Worm (Caenorhabditis elegans) whole organism, midembryonic: ENCODE data around the gene srz-82.

Experiments
- T22C8.4 ChIP-seq: fragments of 200-800 bp; sonication (Bioruptor generic); IDR thresholded peaks from 2 replicates; pipeline ENCODE4 v1.3.6; 2022; ENCODE audit warnings: missing genetic modification characterization, missing compliant biosample characterization
- cog-1 ChIP-seq: sonication (generic microtip); optimal IDR thresholded peaks from 2 replicates; lab custom pipeline; 2016; ENCODE audit warnings: missing genetic modification characterization, missing compliant biosample characterization
- flt-1 ChIP-seq: fragments of 200-800 bp; sonication (Bioruptor generic); IDR thresholded peaks from 2 replicates; pipeline ENCODE4 v1.3.6; 2022; ENCODE audit warnings: missing genetic modification characterization, missing compliant biosample characterization
- klf-2 ChIP-seq: fragments of 200-800 bp; sonication (Bioruptor generic); conservative IDR thresholded peaks from 2 replicates; pipeline ENCODE4 v1.3.6; 2022; ENCODE audit warnings: missing genetic modification reagents, missing genetic modification characterization, missing compliant biosample characterization
- med-1 ChIP-seq: sonication (generic microtip); optimal IDR thresholded peaks from 2 replicates; lab custom pipeline; 2017; ENCODE audit warnings: missing genetic modification characterization, mild to moderate bottlenecking, missing compliant biosample characterization, antibody characterized with exemption, missing genetic modification reagents; ENCODE audit not compliant: insufficient read depth
- ref-1 ChIP-seq: fragments of 200-800 bp; sonication (Bioruptor generic); conservative IDR thresholded peaks from 2 replicates; pipeline ENCODE4 v1.3.6; 2022; ENCODE audit warnings: missing genetic modification reagents, missing genetic modification characterization, missing compliant biosample characterization
- ztf-23 ChIP-seq: fragments of 200-800 bp; sonication (Bioruptor generic); IDR thresholded peaks from 2 replicates; pipeline ENCODE4 v1.3.6; 2022; ENCODE audit warnings: missing genetic modification reagents, missing genetic modification characterization, missing compliant biosample characterization

DNA sequence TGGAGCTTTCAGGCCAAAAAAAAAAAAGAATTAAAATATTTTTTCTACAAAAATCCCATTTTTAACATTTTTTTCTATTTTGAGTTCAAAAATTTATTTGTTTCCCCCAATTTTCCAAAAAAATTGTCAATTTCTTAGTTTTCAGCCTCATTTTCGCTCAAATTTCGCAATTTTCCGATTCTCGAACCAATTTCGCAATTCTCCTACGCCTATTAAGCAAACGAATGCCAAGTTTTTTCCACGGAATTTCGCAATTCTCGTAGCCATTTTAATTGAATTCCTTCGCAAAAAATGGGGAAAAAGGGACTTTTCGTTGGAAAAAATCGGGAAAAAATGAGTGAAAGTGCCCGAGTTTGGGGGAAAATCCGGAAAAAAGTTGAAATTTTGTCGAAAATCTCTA lies 37.7 kb downstream of the srz-82 start:
- TF ChIP-seq flt-1 (GFP tag; lab: Robert Waterston, UW) (no peak), med-1 (GFP tag; lab: Kevin White, UChicago) (no peak), klf-2 (no peak), ztf-23 (GFP tag; lab: Robert Waterston, UW) (no peak), cog-1 (tag; lab: Kevin White, UChicago) (no peak), T22C8.4 (GFP tag; lab: Robert Waterston, UW) (no peak), ref-1 (no peak)
